Worm (Caenorhabditis elegans) whole organism, L3 larva: ENCODE results near the gene rabs-5.

Source experiments
- daf-12 ChIP-seq: fragments of 150-350 bp; optimal IDR thresholded peaks from 2 replicates; lab custom pipeline; 2014; ENCODE audit warnings: missing biosample characterization, missing genetic modification reagents, missing genetic modification characterization
- elt-2 ChIP-seq: sonication (generic microtip); optimal IDR thresholded peaks from 2 replicates; lab custom pipeline; 2016; ENCODE audit warnings: missing genetic modification reagents, mild to moderate bottlenecking, missing genetic modification characterization, missing compliant biosample characterization
- elt-3 ChIP-seq, 3 experiments: fragments of 150-350 bp in 1 of 3; sonication (generic microtip) in 2 of 3; optimal IDR thresholded peaks; 2 replicates in 2 of 3; 4 replicates in 1 of 3; lab custom pipeline; 2014 to 2017; ENCODE audit warnings: missing biosample characterization in 3 of 3, missing genetic modification characterization in 3 of 3
- lsy-12 ChIP-seq: sonication (generic microtip); optimal IDR thresholded peaks from 2 replicates; lab custom pipeline; 2016; ENCODE audit warnings: mild to moderate bottlenecking, missing genetic modification characterization, missing compliant biosample characterization
- mdl-1 ChIP-seq: fragments of 150-350 bp; optimal IDR thresholded peaks from 2 replicates; lab custom pipeline; 2014; ENCODE audit warnings: missing biosample characterization, missing genetic modification characterization
- nhr-25 ChIP-seq: sonication (generic microtip); optimal IDR thresholded peaks from 2 replicates; lab custom pipeline; 2017; ENCODE audit warnings: missing biosample characterization, missing genetic modification characterization
- skn-1 ChIP-seq: fragments of 150-350 bp; optimal IDR thresholded peaks from 2 replicates; lab custom pipeline; 2014; ENCODE audit warnings: missing biosample characterization, missing genetic modification characterization
- unc-39 ChIP-seq: sonication (generic microtip); optimal IDR thresholded peaks from 4 replicates; lab custom pipeline; 2017; ENCODE audit warnings: missing biosample characterization, missing genetic modification characterization

ce11 chrIV:8099601-8100000 is 7.8 kb downstream of the rabs-5 start, which contains the start of gene Y42H9AR.2:
- TF ChIP-seq mdl-1 (tag; lab: Kevin White, UChicago) (no peak), nhr-25 (tag; lab: Kevin White, UChicago) (no peak), elt-3 (tag; optimal IDR thresholded peaks at IDR 0.05; lab: Kevin White, UChicago) (no peak), daf-12 (no peak), unc-39 (no peak), elt-2 (tag; lab: Kevin White, UChicago) (no peak), skn-1 (tag; lab: Kevin White, UChicago) (no peak), lsy-12 (tag; lab: Kevin White, UChicago) (no peak)
